Fruit fly (Drosophila melanogaster) whole organism, prepupa: ENCODE measurements around the gene Ccp84Ac.

Experiments
- CG10631 ChIP-seq: fragments of 200-800 bp; sonication (Bioruptor generic); optimal IDR thresholded peaks from 2 replicates; lab custom pipeline; 2016; ENCODE audit warnings: missing biosample characterization, missing genetic modification characterization
- CG10669 ChIP-seq: fragments of 200-800 bp; sonication (Bioruptor generic); optimal IDR thresholded peaks from 3 replicates; lab custom pipeline; 2018; ENCODE audit warnings: missing biosample characterization, mild to moderate bottlenecking, missing genetic modification characterization, moderate library complexity
- CG11902 ChIP-seq: fragments of 200-800 bp; sonication (Bioruptor generic); optimal IDR thresholded peaks from 3 replicates; lab custom pipeline; 2016; ENCODE audit warnings: missing biosample characterization, missing genetic modification characterization
- CG1621 ChIP-seq: fragments of 200-800 bp; sonication (Bioruptor generic); optimal IDR thresholded peaks from 3 replicates; lab custom pipeline; 2018; ENCODE audit warnings: missing biosample characterization, mild to moderate bottlenecking, missing genetic modification characterization
- CG3032 ChIP-seq: fragments of 200-800 bp; optimal IDR thresholded peaks from 2 replicates; lab custom pipeline; 2019; ENCODE audit warnings: missing biosample characterization, mild to moderate bottlenecking, missing genetic modification characterization, moderate library complexity
- CG31627 ChIP-seq: fragments of 200-800 bp; sonication (Bioruptor generic); optimal IDR thresholded peaks from 3 replicates; lab custom pipeline; 2016; ENCODE audit warnings: missing biosample characterization, missing genetic modification characterization
- CG34406 ChIP-seq: fragments of 200-800 bp; sonication (Bioruptor generic); optimal IDR thresholded peaks from 3 replicates; lab custom pipeline; 2016; ENCODE audit warnings: missing biosample characterization, missing genetic modification characterization
- CG3919 ChIP-seq: fragments of 200-800 bp; sonication (Bioruptor generic); optimal IDR thresholded peaks from 3 replicates; lab custom pipeline; 2016; ENCODE audit warnings: missing biosample characterization, missing genetic modification characterization
- CG6792 ChIP-seq: fragments of 200-800 bp; sonication (Bioruptor generic); optimal IDR thresholded peaks from 3 replicates; lab custom pipeline; 2016; ENCODE audit warnings: missing biosample characterization, missing genetic modification characterization
- CG6808 ChIP-seq: fragments of 200-800 bp; sonication (Bioruptor generic); optimal IDR thresholded peaks from 3 replicates; lab custom pipeline; 2017; ENCODE audit warnings: missing biosample characterization, missing genetic modification characterization, mild to moderate bottlenecking, moderate library complexity, missing genetic modification reagents
- CG8119 ChIP-seq: fragments of 200-800 bp; sonication (Bioruptor generic); IDR thresholded peaks from 3 replicates; pipeline ENCODE4 v1.3.6; 2022; ENCODE audit warnings: missing biosample characterization, missing genetic modification characterization
- CG8632 ChIP-seq: fragments of 200-800 bp; sonication (Bioruptor generic); optimal IDR thresholded peaks from 3 replicates; lab custom pipeline; 2016; ENCODE audit warnings: missing biosample characterization, missing genetic modification characterization
- CG9139 ChIP-seq: fragments of 200-800 bp; sonication (Bioruptor generic); optimal IDR thresholded peaks from 3 replicates; lab custom pipeline; 2017; ENCODE audit warnings: missing biosample characterization, mild to moderate bottlenecking, missing genetic modification characterization
- Eip75B ChIP-seq: fragments of 200-800 bp; sonication (Bioruptor generic); optimal IDR thresholded peaks from 3 replicates; lab custom pipeline; 2016; ENCODE audit warnings: missing biosample characterization, missing genetic modification characterization
- Eip78C ChIP-seq: fragments of 200-800 bp; sonication (Bioruptor generic); peaks from one replicate; lab custom pipeline; 2016; ENCODE audit warnings: missing biosample characterization, missing genetic modification characterization
- Eip93F ChIP-seq: fragments of 200-800 bp; sonication (Bioruptor generic); optimal IDR thresholded peaks from 2 replicates; lab custom pipeline; 2016; ENCODE audit warnings: missing biosample characterization, mild to moderate bottlenecking, missing genetic modification characterization
- Ets21C ChIP-seq: fragments of 200-800 bp; sonication (Bioruptor generic); optimal IDR thresholded peaks from 3 replicates; lab custom pipeline; 2016; ENCODE audit warnings: missing biosample characterization, missing genetic modification characterization
- Ets96B ChIP-seq: fragments of 200-800 bp; optimal IDR thresholded peaks from 2 replicates; lab custom pipeline; 2019; ENCODE audit warnings: missing biosample characterization, mild to moderate bottlenecking, missing genetic modification characterization, moderate library complexity
- Gug ChIP-seq: fragments of 200-800 bp; sonication (Bioruptor generic); IDR thresholded peaks from 2 replicates; pipeline ENCODE4 v1.3.6; 2022; ENCODE audit warnings: missing biosample characterization, missing genetic modification characterization
- Hr39 ChIP-seq: fragments of 200-800 bp; sonication (Bioruptor generic); optimal IDR thresholded peaks from 2 replicates; lab custom pipeline; 2016; ENCODE audit warnings: missing biosample characterization, missing genetic modification characterization
- Lpt ChIP-seq: fragments of 200-800 bp; sonication (Bioruptor generic); optimal IDR thresholded peaks from 3 replicates; lab custom pipeline; 2016; ENCODE audit warnings: missing biosample characterization, missing genetic modification characterization
- Met ChIP-seq: fragments of 200-800 bp; sonication (Bioruptor generic); optimal IDR thresholded peaks from 3 replicates; lab custom pipeline; 2016; ENCODE audit warnings: missing biosample characterization, missing genetic modification characterization
- OdsH ChIP-seq: fragments of 200-800 bp; sonication (Bioruptor generic); optimal IDR thresholded peaks from 3 replicates; lab custom pipeline; 2016; ENCODE audit warnings: missing biosample characterization, missing genetic modification characterization
- Smox ChIP-seq: fragments of 200-800 bp; sonication (Bioruptor generic); optimal IDR thresholded peaks from 3 replicates; lab custom pipeline; 2016; ENCODE audit warnings: missing biosample characterization, missing genetic modification characterization
- Sox102F ChIP-seq: fragments of 200-800 bp; sonication (Bioruptor generic); optimal IDR thresholded peaks from 2 replicates; lab custom pipeline; 2016; ENCODE audit warnings: missing biosample characterization, mild to moderate bottlenecking, missing genetic modification characterization
- Sox14 ChIP-seq: fragments of 200-800 bp; sonication (Bioruptor generic); optimal IDR thresholded peaks from 3 replicates; lab custom pipeline; 2016; ENCODE audit warnings: missing biosample characterization, missing genetic modification characterization
- achi ChIP-seq: fragments of 200-800 bp; sonication (Bioruptor generic); optimal IDR thresholded peaks from 3 replicates; lab custom pipeline; 2016; ENCODE audit warnings: missing biosample characterization, missing genetic modification characterization
- acj6 ChIP-seq: fragments of 200-800 bp; sonication (Bioruptor generic); optimal IDR thresholded peaks from 3 replicates; lab custom pipeline; 2016; ENCODE audit warnings: missing biosample characterization, missing genetic modification characterization
- cyc ChIP-seq: fragments of 200-800 bp; sonication (Bioruptor generic); optimal IDR thresholded peaks from 3 replicates; lab custom pipeline; 2016; ENCODE audit warnings: missing biosample characterization, missing genetic modification characterization
- dac ChIP-seq: fragments of 200-800 bp; sonication (Bioruptor generic); optimal IDR thresholded peaks from 2 replicates; lab custom pipeline; 2017; ENCODE audit warnings: missing biosample characterization, mild to moderate bottlenecking, missing genetic modification characterization
- dsx ChIP-seq: fragments of 200-800 bp; optimal IDR thresholded peaks from 3 replicates; lab custom pipeline; 2019; ENCODE audit warnings: missing biosample characterization, mild to moderate bottlenecking, missing genetic modification characterization, moderate library complexity; ENCODE audit not compliant: poor library complexity, severe bottlenecking
- eg ChIP-seq: fragments of 200-800 bp; sonication (Bioruptor generic); IDR thresholded peaks from 3 replicates; pipeline ENCODE4 v1.3.6; 2022; ENCODE audit warnings: missing biosample characterization, missing genetic modification characterization
- esn ChIP-seq: fragments of 200-800 bp; sonication (Bioruptor generic); optimal IDR thresholded peaks from 2 replicates; lab custom pipeline; 2016; ENCODE audit warnings: missing biosample characterization, mild to moderate bottlenecking, missing genetic modification characterization, moderate library complexity
- fd85E ChIP-seq: fragments of 200-800 bp; sonication (Bioruptor generic); optimal IDR thresholded peaks from 3 replicates; lab custom pipeline; 2016; ENCODE audit warnings: missing biosample characterization, missing genetic modification characterization
- fkh ChIP-seq: fragments of 200-800 bp; sonication (Bioruptor generic); optimal IDR thresholded peaks from 3 replicates; lab custom pipeline; 2017; ENCODE audit warnings: missing biosample characterization, mild to moderate bottlenecking, missing genetic modification characterization, moderate library complexity
- lz ChIP-seq: fragments of 200-800 bp; sonication (Bioruptor generic); optimal IDR thresholded peaks from 3 replicates; lab custom pipeline; 2016; ENCODE audit warnings: missing biosample characterization, missing genetic modification characterization
- net ChIP-seq: fragments of 200-800 bp; sonication (Bioruptor generic); optimal IDR thresholded peaks from 3 replicates; lab custom pipeline; 2016; ENCODE audit warnings: missing biosample characterization, missing genetic modification characterization
- salr ChIP-seq, 2 experiments: fragments of 200-800 bp; sonication (Bioruptor generic); optimal IDR thresholded peaks; 3 replicates each; lab custom pipeline; 2016 to 2018; ENCODE audit warnings: missing biosample characterization in 2 of 2, missing genetic modification characterization in 2 of 2, mild to moderate bottlenecking in 1 of 2
- spab ChIP-seq: fragments of 200-800 bp; sonication (Bioruptor generic); optimal IDR thresholded peaks from 2 replicates; lab custom pipeline; 2017; ENCODE audit warnings: missing biosample characterization, mild to moderate bottlenecking, missing genetic modification characterization, missing genetic modification reagents
- ss ChIP-seq, 2 experiments: fragments of 200-800 bp; sonication (Bioruptor generic); optimal IDR thresholded peaks; 2 replicates in 1 of 2; 3 replicates in 1 of 2; lab custom pipeline; 2017 to 2018; ENCODE audit warnings: mild to moderate bottlenecking in 2 of 2, missing biosample characterization in 2 of 2, missing genetic modification characterization in 2 of 2, moderate library complexity in 1 of 2
- topi ChIP-seq: fragments of 200-800 bp; sonication (Bioruptor generic); optimal IDR thresholded peaks from 3 replicates; lab custom pipeline; 2016; ENCODE audit warnings: missing biosample characterization, missing genetic modification characterization

Gene Ccp84Ac

DNA sequence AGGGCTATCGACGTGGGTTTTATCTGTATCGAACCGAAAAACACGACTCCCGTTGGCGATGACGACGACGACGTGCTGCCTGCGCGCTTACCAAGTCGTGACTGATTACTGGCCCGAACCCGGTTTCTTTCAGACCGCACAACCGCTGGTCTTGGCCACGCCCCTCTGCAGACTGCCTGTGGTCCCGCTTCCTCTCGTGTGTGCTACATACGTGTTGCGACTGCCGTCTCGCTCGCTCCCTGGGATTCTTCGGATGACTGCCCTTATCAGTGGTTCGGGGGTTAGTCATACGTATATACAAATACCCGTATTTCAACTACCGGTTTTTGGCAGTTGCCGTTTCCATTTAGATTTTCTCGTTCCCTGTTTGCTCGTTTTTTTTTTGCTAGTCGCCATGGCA, 17.6 kb downstream of the Ccp84Ac start, which contains the start of gene lab:
lab (minus strand) TSS at position 111 of the 400 bp plus-strand sequence.
- no peak for TF ChIP-seq salr (GFP tag; optimal IDR thresholded peaks at IDR 0.05; lab: Kevin White, UChicago)
- TF ChIP-seq fkh (GFP tag; lab: Kevin White, UChicago): peak; percentile 47

DNA sequence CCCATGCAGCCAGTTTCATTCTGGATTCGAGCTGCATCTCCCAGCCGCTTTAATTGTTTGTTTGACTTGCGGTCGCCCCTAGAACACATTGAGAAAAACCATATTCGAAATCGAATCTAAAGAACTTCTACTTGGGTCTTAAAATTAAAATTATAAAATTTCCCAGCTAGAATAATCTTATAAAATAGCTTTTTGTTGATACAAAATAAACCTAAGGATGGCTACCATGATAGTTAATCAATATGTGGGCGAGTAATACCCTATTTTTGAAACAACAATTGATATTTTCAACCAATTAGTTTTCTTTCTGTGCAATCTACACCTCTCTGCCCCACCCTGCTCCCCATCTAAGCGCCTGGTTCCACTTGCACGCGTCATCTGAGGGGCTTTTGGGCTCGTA, 21.5 kb downstream of the Ccp84Ac start:
- no peak for TF ChIP-seq CG8119 (GFP tag; lab: Robert Waterston, UW)
- TF ChIP-seq CG3919 (GFP tag; lab: Kevin White, UChicago): peak; percentile 23
- TF ChIP-seq CG31627 (GFP tag; lab: Kevin White, UChicago): peak; percentile 21
- no peak for TF ChIP-seq Ets21C
- TF ChIP-seq esn: peak; percentile 16
- TF ChIP-seq lz (GFP tag; lab: Kevin White, UChicago): no peak
- peak; percentile 39 for TF ChIP-seq CG10669 (GFP tag; lab: Kevin White, UChicago)
- TF ChIP-seq dac (GFP tag; lab: Kevin White, UChicago): no peak
- peak; percentile 3 for TF ChIP-seq Eip75B (GFP tag; lab: Kevin White, UChicago)
- peak; percentile 7 for TF ChIP-seq CG8632 (GFP tag; lab: Kevin White, UChicago)
- peak; percentile 30 for TF ChIP-seq CG3032 (tag; lab: Kevin White, UChicago)
- peak; percentile 15 for TF ChIP-seq Smox (GFP tag; lab: Kevin White, UChicago)
- TF ChIP-seq spab (GFP tag; lab: Kevin White, UChicago): peak; percentile 5
- TF ChIP-seq CG11902 (GFP tag; lab: Kevin White, UChicago): no peak
- TF ChIP-seq CG34406 (GFP tag; lab: Kevin White, UChicago): no peak
- peak; percentile 43 for TF ChIP-seq cyc (GFP tag; lab: Kevin White, UChicago)
- TF ChIP-seq Ets96B (tag; lab: Kevin White, UChicago): no peak
- no peak for TF ChIP-seq Eip93F (GFP tag; lab: Kevin White, UChicago)
- no peak for TF ChIP-seq net (GFP tag; lab: Kevin White, UChicago)
- no peak for TF ChIP-seq dsx (GFP tag; lab: Kevin White, UChicago)
- TF ChIP-seq acj6 (GFP tag; lab: Kevin White, UChicago): peak; percentile 18
- TF ChIP-seq Met: peak; percentile 46
- peak; percentile 26 for TF ChIP-seq Hr39 (GFP tag; lab: Kevin White, UChicago)
- TF ChIP-seq CG10631 (GFP tag; lab: Kevin White, UChicago): peak; percentile 38
- no peak for TF ChIP-seq eg
- no peak for TF ChIP-seq Gug (GFP tag; lab: Robert Waterston, UW)
- peak; percentile 31 for TF ChIP-seq topi (GFP tag; lab: Kevin White, UChicago)
- no peak for TF ChIP-seq Lpt (GFP tag; lab: Kevin White, UChicago)
- peak; percentile 30 for TF ChIP-seq CG6808
- TF ChIP-seq achi: peak; percentile 19
- no peak for TF ChIP-seq CG9139 (GFP tag; lab: Kevin White, UChicago)
- TF ChIP-seq Sox14 (GFP tag; lab: Kevin White, UChicago): peak; percentile 9
- peak; percentile 70 for TF ChIP-seq Eip78C (GFP tag; lab: Kevin White, UChicago)
- TF ChIP-seq ss (GFP tag; optimal IDR thresholded peaks at IDR 0.05; lab: Kevin White, UChicago): peak in 1 of 2 experiments; percentile 4
- TF ChIP-seq Sox102F (GFP tag; lab: Kevin White, UChicago): peak; percentile 14
- no peak for TF ChIP-seq CG1621 (tag; lab: Kevin White, UChicago)
- no peak for TF ChIP-seq fd85E (GFP tag; lab: Kevin White, UChicago)
- peak; percentile 10 for TF ChIP-seq OdsH (GFP tag; lab: Kevin White, UChicago)
- TF ChIP-seq CG6792 (GFP tag; lab: Kevin White, UChicago): peak; percentile 21
- TF ChIP-seq, all 60 proteins: peak for 23
